Worm (Caenorhabditis elegans) whole organism, L1 larva: Measurements from ENCODE around the gene pqn-65.

Experiments used
- C04F5.9 ChIP-seq: sonication (generic microtip); optimal IDR thresholded peaks from 2 replicates; lab custom pipeline; 2016; ENCODE audit warnings: missing genetic modification characterization, missing compliant biosample characterization
- C16A3.4 ChIP-seq: fragments of 150-350 bp; optimal IDR thresholded peaks from 2 replicates; lab custom pipeline; 2014; ENCODE audit warnings: missing biosample characterization, missing genetic modification characterization
- F16B12.6 ChIP-seq: fragments of 150-350 bp; optimal IDR thresholded peaks from 2 replicates; lab custom pipeline; 2014; ENCODE audit warnings: missing biosample characterization, missing genetic modification characterization
- Y116A8C.19 ChIP-seq: sonication (generic microtip); optimal IDR thresholded peaks from 2 replicates; lab custom pipeline; 2016; ENCODE audit warnings: missing compliant biosample characterization, missing genetic modification characterization, borderline replicate concordance
- aha-1 ChIP-seq: fragments of 150-350 bp; optimal IDR thresholded peaks from 2 replicates; lab custom pipeline; 2014; ENCODE audit warnings: missing biosample characterization, missing genetic modification characterization
- aly-2 ChIP-seq: fragments of 150-350 bp; optimal IDR thresholded peaks from 2 replicates; lab custom pipeline; 2014; ENCODE audit warnings: missing biosample characterization, missing genetic modification characterization
- blmp-1 ChIP-seq: fragments of 150-350 bp; optimal IDR thresholded peaks from 2 replicates; lab custom pipeline; 2014; ENCODE audit warnings: missing biosample characterization, missing genetic modification characterization
- ceh-82 ChIP-seq, 3 experiments: fragments of 150-350 bp in 1 of 3; sonication (generic microtip) in 2 of 3; optimal IDR thresholded peaks; 2 replicates each; lab custom pipeline; 2014 to 2017; ENCODE audit warnings: missing biosample characterization in 3 of 3, missing genetic modification characterization in 3 of 3
- ceh-88 ChIP-seq: fragments of 200-800 bp; sonication (Bioruptor generic); IDR thresholded peaks from 2 replicates; pipeline ENCODE4 v1.3.6; 2022; ENCODE audit warnings: missing genetic modification characterization, missing compliant biosample characterization
- ceh-90 ChIP-seq: sonication (generic microtip); optimal IDR thresholded peaks from 2 replicates; lab custom pipeline; 2016; ENCODE audit warnings: missing genetic modification characterization, missing compliant biosample characterization
- dsc-1 ChIP-seq: sonication (generic microtip); optimal IDR thresholded peaks from 2 replicates; lab custom pipeline; 2016; ENCODE audit warnings: mild to moderate bottlenecking, missing genetic modification characterization, missing compliant biosample characterization
- efl-1 ChIP-seq, 4 experiments: fragments of 150-350 bp; optimal IDR thresholded peaks in 3 of 4; peaks in 1 of 4; 1 replicate in 1 of 4; 2 replicates in 3 of 4; lab custom pipeline; 2014; ENCODE audit warnings: missing biosample characterization in 2 of 4, missing genetic modification characterization in 2 of 4, missing genetic modification reagents in 2 of 4
- egl-13 ChIP-seq: sonication (generic microtip); optimal IDR thresholded peaks from 2 replicates; lab custom pipeline; 2016; ENCODE audit warnings: missing genotype, missing genetic modification reagents, missing genetic modification characterization, missing compliant biosample characterization
- elt-3 ChIP-seq, 6 experiments: fragments of 150-350 bp in 1 of 6; sonication (generic microtip); optimal IDR thresholded peaks; 2 replicates each; lab custom pipeline; 2017 to 2018; ENCODE audit warnings: missing biosample characterization in 6 of 6, missing genetic modification characterization in 6 of 6, inconsistent platforms in 1 of 6
- fkh-10 ChIP-seq: sonication (generic microtip); optimal IDR thresholded peaks from 2 replicates; lab custom pipeline; 2017; ENCODE audit warnings: missing biosample characterization, missing genetic modification reagents, missing genetic modification characterization
- fkh-4 ChIP-seq: sonication (generic microtip); optimal IDR thresholded peaks from 2 replicates; lab custom pipeline; 2016; ENCODE audit warnings: missing compliant biosample characterization, missing genetic modification characterization, borderline replicate concordance
- hlh-17 ChIP-seq: fragments of 200-800 bp; sonication (Bioruptor generic); optimal IDR thresholded peaks from 2 replicates; lab custom pipeline; 2018; ENCODE audit warnings: missing genetic modification characterization, mild to moderate bottlenecking, missing compliant biosample characterization, moderate library complexity, borderline replicate concordance
- hpl-2 ChIP-seq: fragments of 150-350 bp; optimal IDR thresholded peaks from 2 replicates; lab custom pipeline; 2014; ENCODE audit warnings: missing biosample characterization, missing genetic modification reagents, missing genetic modification characterization
- irx-1 ChIP-seq: sonication (generic microtip); optimal IDR thresholded peaks from 2 replicates; lab custom pipeline; 2016; ENCODE audit warnings: missing genetic modification characterization, missing compliant biosample characterization
- isw-1 ChIP-seq: fragments of 200-800 bp; sonication (Bioruptor generic); IDR thresholded peaks from 2 replicates; pipeline ENCODE4 v1.3.6; 2022; ENCODE audit warnings: missing genetic modification characterization, missing compliant biosample characterization
- jun-1 ChIP-seq: fragments of 150-350 bp; optimal IDR thresholded peaks from 2 replicates; lab custom pipeline; 2014; ENCODE audit warnings: missing biosample characterization, missing genetic modification reagents, missing genetic modification characterization
- lin-13 ChIP-seq: fragments of 150-350 bp; optimal IDR thresholded peaks from 2 replicates; lab custom pipeline; 2014; ENCODE audit warnings: missing biosample characterization, missing genetic modification reagents, missing genetic modification characterization
- lin-14 ChIP-seq: fragments of 200-800 bp; sonication (Bioruptor generic); optimal IDR thresholded peaks from 2 replicates; lab custom pipeline; 2018; ENCODE audit warnings: mild to moderate bottlenecking, missing genetic modification characterization, moderate library complexity, missing compliant biosample characterization
- lin-35 ChIP-seq, 2 experiments: fragments of 150-350 bp; optimal IDR thresholded peaks; 2 replicates each; lab custom pipeline; 2014; ENCODE audit warnings: missing biosample characterization in 2 of 2, missing genetic modification characterization in 2 of 2, missing genetic modification reagents in 2 of 2
- lin-39 ChIP-seq: fragments of 150-350 bp; optimal IDR thresholded peaks from 2 replicates; lab custom pipeline; 2014; ENCODE audit warnings: missing biosample characterization, missing genetic modification reagents, missing genetic modification characterization
- lir-3 ChIP-seq: sonication (generic microtip); optimal IDR thresholded peaks from 2 replicates; lab custom pipeline; 2016; ENCODE audit warnings: mild to moderate bottlenecking, missing genetic modification characterization, moderate library complexity, missing compliant biosample characterization; ENCODE audit not compliant: poor library complexity
- mdl-1 ChIP-seq, 2 experiments: fragments of 150-350 bp; optimal IDR thresholded peaks; 2 replicates each; lab custom pipeline; 2014 to 2017; ENCODE audit warnings: missing biosample characterization in 2 of 2, missing genetic modification characterization in 2 of 2, inconsistent platforms in 1 of 2
- nhr-11 ChIP-seq: fragments of 150-350 bp; optimal IDR thresholded peaks from 2 replicates; lab custom pipeline; 2014; ENCODE audit warnings: missing biosample characterization, missing genetic modification characterization
- nhr-19 ChIP-seq: fragments of 200-800 bp; sonication (Bioruptor generic); conservative IDR thresholded peaks from 2 replicates; pipeline ENCODE4 v1.3.6; 2022; ENCODE audit warnings: missing genetic modification characterization, missing compliant biosample characterization
- nhr-20 ChIP-seq: sonication (generic microtip); optimal IDR thresholded peaks from 2 replicates; lab custom pipeline; 2016; ENCODE audit warnings: mild to moderate bottlenecking, missing genetic modification characterization, missing compliant biosample characterization
- nhr-237 ChIP-seq: fragments of 150-350 bp; optimal IDR thresholded peaks from 2 replicates; lab custom pipeline; 2014; ENCODE audit warnings: missing biosample characterization, missing genetic modification characterization
- nhr-28 ChIP-seq: fragments of 150-350 bp; optimal IDR thresholded peaks from 2 replicates; lab custom pipeline; 2014; ENCODE audit warnings: missing biosample characterization, missing genetic modification characterization
- nhr-47 ChIP-seq: sonication (generic microtip); optimal IDR thresholded peaks from 2 replicates; lab custom pipeline; 2016; ENCODE audit warnings: mild to moderate bottlenecking, missing genetic modification characterization, moderate library complexity, missing compliant biosample characterization
- nhr-71 ChIP-seq: sonication (generic microtip); optimal IDR thresholded peaks from 2 replicates; lab custom pipeline; 2016; ENCODE audit warnings: mild to moderate bottlenecking, missing genetic modification characterization, moderate library complexity, missing compliant biosample characterization
- nhr-85 ChIP-seq: sonication (generic microtip); peaks from one replicate; lab custom pipeline; 2016; ENCODE audit warnings: missing genetic modification characterization, inconsistent platforms, missing compliant biosample characterization
- nhr-90 ChIP-seq: sonication (generic microtip); optimal IDR thresholded peaks from 2 replicates; lab custom pipeline; 2016; ENCODE audit warnings: mild to moderate bottlenecking, missing genetic modification characterization, missing compliant biosample characterization; ENCODE audit not compliant: poor library complexity
- pax-3 ChIP-seq: fragments of 200-800 bp; sonication (Bioruptor generic); optimal IDR thresholded peaks from 2 replicates; lab custom pipeline; 2018; ENCODE audit warnings: mild to moderate bottlenecking, missing genetic modification characterization, moderate library complexity, missing compliant biosample characterization
- pqm-1 ChIP-seq: sonication (generic microtip); optimal IDR thresholded peaks from 3 replicates; lab custom pipeline; 2017; ENCODE audit warnings: missing biosample characterization, missing genetic modification characterization
- rnt-1 ChIP-seq: sonication (generic microtip); optimal IDR thresholded peaks from 2 replicates; lab custom pipeline; 2016; ENCODE audit warnings: mild to moderate bottlenecking, missing genetic modification characterization, moderate library complexity, missing compliant biosample characterization
- skn-1 ChIP-seq: fragments of 150-350 bp; optimal IDR thresholded peaks from 2 replicates; lab custom pipeline; 2014; ENCODE audit warnings: missing biosample characterization, missing genetic modification characterization
- snpc-4 ChIP-seq: fragments of 150-350 bp; optimal IDR thresholded peaks from 2 replicates; lab custom pipeline; 2014; ENCODE audit warnings: missing biosample characterization, missing genetic modification characterization
- sox-4 ChIP-seq: sonication (generic microtip); optimal IDR thresholded peaks from 2 replicates; lab custom pipeline; 2016; ENCODE audit warnings: missing genetic modification characterization, missing compliant biosample characterization
- sup-37 ChIP-seq: fragments of 200-800 bp; sonication (Bioruptor generic); optimal IDR thresholded peaks from 2 replicates; lab custom pipeline; 2018; ENCODE audit warnings: mild to moderate bottlenecking, missing genetic modification characterization, missing compliant biosample characterization
- tbx-2 ChIP-seq: sonication (generic microtip); optimal IDR thresholded peaks from 2 replicates; lab custom pipeline; 2016; ENCODE audit warnings: missing genetic modification characterization, missing compliant biosample characterization
- unc-30 ChIP-seq: sonication (generic microtip); optimal IDR thresholded peaks from 2 replicates; lab custom pipeline; 2017; ENCODE audit warnings: missing biosample characterization, missing genetic modification characterization
- unc-62 ChIP-seq: fragments of 150-350 bp; optimal IDR thresholded peaks from 2 replicates; lab custom pipeline; 2014; ENCODE audit warnings: missing biosample characterization, missing genetic modification reagents, missing genetic modification characterization
- zag-1 ChIP-seq: fragments of 150-350 bp; optimal IDR thresholded peaks from 2 replicates; lab custom pipeline; 2014; ENCODE audit warnings: missing biosample characterization, missing genetic modification characterization
- zip-4 ChIP-seq: fragments of 200-800 bp; sonication (Bioruptor generic); optimal IDR thresholded peaks from 2 replicates; lab custom pipeline; 2018; ENCODE audit warnings: mild to moderate bottlenecking, missing genetic modification characterization, moderate library complexity, missing compliant biosample characterization

Gene pqn-65

DNA sequence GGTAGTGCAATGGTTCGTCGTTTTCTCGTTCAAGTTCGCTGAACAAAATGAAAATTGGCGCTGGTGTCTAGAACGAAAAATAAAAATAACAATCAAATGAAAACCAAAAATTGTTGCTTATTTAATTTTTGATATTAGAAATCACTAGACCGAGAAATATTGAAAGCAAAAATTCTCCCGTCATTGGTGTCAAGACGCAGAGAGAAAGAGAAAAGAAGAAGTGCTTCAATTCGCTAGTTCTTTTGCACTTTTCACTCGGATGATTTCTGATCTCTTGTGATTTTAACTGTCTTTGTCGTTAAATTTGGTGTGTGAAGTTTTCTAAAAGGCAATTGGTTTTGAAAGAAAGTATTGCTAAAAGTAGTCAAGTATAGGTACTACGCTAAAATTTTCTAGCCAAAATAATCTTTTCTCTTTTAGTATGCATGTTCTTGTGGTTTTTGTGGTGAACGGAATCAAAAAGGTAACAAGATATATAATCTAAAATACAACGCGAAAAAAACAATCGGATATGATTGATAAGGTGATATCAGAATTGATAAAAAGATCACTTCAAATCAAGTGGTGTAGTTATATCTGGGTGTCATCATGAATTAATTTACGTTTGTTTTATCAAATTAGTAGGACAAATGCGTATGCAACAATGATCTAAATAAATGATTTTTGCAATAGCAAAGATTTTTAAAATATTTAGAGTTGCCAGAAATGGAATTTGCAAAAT lies 43.7 kb upstream of the pqn-65 start:
- TF ChIP-seq ceh-90 (no peak), lin-35 (GFP tag; optimal IDR thresholded peaks at IDR 0.05; lab: Kevin White, UChicago) (no peak), elt-3 (tag; optimal IDR thresholded peaks at IDR 0.05; lab: Kevin White, UChicago) (peak in 5 of 6 experiments; percentile 55 to 81 (median 61)), nhr-85 (tag; lab: Kevin White, UChicago) (peak; percentile 77), fkh-10 (GFP tag; lab: Kevin White, UChicago) (no peak), C16A3.4 (tag; lab: Kevin White, UChicago) (no peak), nhr-20 (tag; lab: Kevin White, UChicago) (peak; percentile 25), hlh-17 (GFP tag; lab: Kevin White, UChicago) (no peak), lin-14 (GFP tag; lab: Kevin White, UChicago) (peak; percentile 6), snpc-4 (tag; lab: Kevin White, UChicago) (no peak), Y116A8C.19 (tag; lab: Kevin White, UChicago) (no peak), lir-3 (tag; lab: Kevin White, UChicago) (no peak), pax-3 (tag; lab: Kevin White, UChicago) (no peak), C04F5.9 (tag; lab: Kevin White, UChicago) (no peak), isw-1 (GFP tag; lab: Robert Waterston, UW) (no peak), blmp-1 (tag; lab: Kevin White, UChicago) (peak; percentile 7), tbx-2 (tag; lab: Kevin White, UChicago) (no peak), unc-30 (no peak), irx-1 (tag; lab: Kevin White, UChicago) (no peak), fkh-4 (no peak), mdl-1 (tag; optimal IDR thresholded peaks at IDR 0.05; lab: Kevin White, UChicago) (no peak), efl-1 (optimal IDR thresholded peaks at IDR 0.05; lab: Kevin White, UChicago) (peak in 1 of 2 experiments; percentile 10), efl-1 (GFP tag; optimal IDR thresholded peaks at IDR 0.05 in 1 of 2; lab: Kevin White, UChicago) (peak in 1 of 2 experiments; percentile 55), nhr-71 (tag; lab: Kevin White, UChicago) (peak; percentile 10)

DNA sequence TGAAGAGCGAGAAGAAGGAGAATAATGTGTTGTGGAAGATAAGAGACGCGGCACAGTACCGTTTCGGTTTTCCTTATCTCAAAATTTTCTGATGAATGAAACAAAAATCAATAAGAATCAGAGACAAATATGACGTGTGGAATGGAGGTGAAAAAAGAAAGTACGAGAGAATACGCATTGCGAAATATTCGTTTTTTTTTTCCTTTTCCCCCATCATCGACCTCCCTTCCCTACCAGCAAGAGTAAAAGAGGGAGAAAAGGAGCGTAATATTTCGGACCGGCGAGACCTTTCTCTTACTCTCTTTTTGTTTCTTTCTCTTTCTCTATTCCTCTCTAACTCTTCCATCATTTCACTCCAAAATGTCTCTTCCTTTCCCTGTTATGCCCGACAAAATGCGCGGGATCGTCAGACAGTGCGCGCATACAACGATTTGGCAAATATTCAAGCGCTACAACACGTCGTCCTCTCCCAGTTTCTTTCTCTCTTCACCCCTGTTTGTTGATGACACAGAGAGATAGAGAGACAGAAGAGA lies 42.9 kb upstream of the pqn-65 start:
- TF ChIP-seq jun-1 (tag; lab: Kevin White, UChicago) (peak; percentile 13), zag-1 (tag; lab: Kevin White, UChicago) (no peak), unc-62 (GFP tag; lab: Kevin White, UChicago) (no peak), snpc-4 (tag; lab: Kevin White, UChicago) (no peak), egl-13 (no peak), lin-39 (no peak), nhr-19 (peak; percentile 69), sox-4 (no peak), irx-1 (tag; lab: Kevin White, UChicago) (no peak), nhr-90 (tag; lab: Kevin White, UChicago) (peak; percentile 66), aly-2 (no peak), F16B12.6 (tag; lab: Kevin White, UChicago) (no peak), nhr-237 (tag; lab: Kevin White, UChicago) (no peak), hpl-2 (GFP tag; lab: Kevin White, UChicago) (no peak), ceh-88 (no peak), fkh-4 (no peak), skn-1 (tag; lab: Kevin White, UChicago) (peak; percentile 82), Y116A8C.19 (tag; lab: Kevin White, UChicago) (no peak), pqm-1 (tag; lab: Kevin White, UChicago) (peak; percentile 79), rnt-1 (tag; lab: Kevin White, UChicago) (peak; percentile 22), aha-1 (no peak), nhr-11 (tag; lab: Kevin White, UChicago) (no peak), dsc-1 (tag; lab: Kevin White, UChicago) (no peak), nhr-28 (tag; lab: Kevin White, UChicago) (no peak), sup-37 (GFP tag; lab: Kevin White, UChicago) (no peak), ceh-90 (no peak), nhr-47 (peak; percentile 37), zip-4 (GFP tag; lab: Kevin White, UChicago) (peak; percentile 84), lin-13 (GFP tag; lab: Kevin White, UChicago) (no peak), isw-1 (GFP tag; lab: Robert Waterston, UW) (no peak), ceh-82 (tag; optimal IDR thresholded peaks at IDR 0.05; lab: Kevin White, UChicago) (peak; percentile 25 to 49 (median 37))
